Worm (Caenorhabditis elegans) whole organism, L1 larva: ENCODE measurements around the gene Y48A6C.4.

Experiments
- alr-1 ChIP-seq: fragments of 200-800 bp; sonication (Bioruptor generic); optimal IDR thresholded peaks from 2 replicates; lab custom pipeline; 2018; ENCODE audit warnings: borderline replicate concordance, mild to moderate bottlenecking, missing genetic modification characterization, missing compliant biosample characterization
- aly-2 ChIP-seq: fragments of 150-350 bp; optimal IDR thresholded peaks from 2 replicates; lab custom pipeline; 2014; ENCODE audit warnings: missing biosample characterization, missing genetic modification characterization
- dpl-1 ChIP-seq, 3 experiments: fragments of 150-350 bp in 2 of 3; sonication (generic microtip) in 1 of 3; optimal IDR thresholded peaks; 2 replicates each; lab custom pipeline; 2014 to 2017; ENCODE audit warnings: missing biosample characterization in 3 of 3, missing genetic modification characterization in 3 of 3, missing genetic modification reagents in 3 of 3
- dsc-1 ChIP-seq: sonication (generic microtip); optimal IDR thresholded peaks from 2 replicates; lab custom pipeline; 2016; ENCODE audit warnings: mild to moderate bottlenecking, missing genetic modification characterization, missing compliant biosample characterization
- efl-1 ChIP-seq, 4 experiments: fragments of 150-350 bp; optimal IDR thresholded peaks in 3 of 4; peaks in 1 of 4; 1 replicate in 1 of 4; 2 replicates in 3 of 4; lab custom pipeline; 2014; ENCODE audit warnings: missing biosample characterization in 2 of 4, missing genetic modification characterization in 2 of 4, missing genetic modification reagents in 2 of 4
- egl-27 ChIP-seq, 2 experiments: fragments of 150-350 bp in 1 of 2; sonication (generic microtip); optimal IDR thresholded peaks; 3 replicates each; lab custom pipeline; 2017 to 2018; ENCODE audit warnings: missing biosample characterization in 2 of 2, missing genetic modification characterization in 2 of 2, missing genetic modification reagents in 2 of 2
- elt-2 ChIP-seq: sonication (generic microtip); optimal IDR thresholded peaks from 2 replicates; lab custom pipeline; 2016; ENCODE audit warnings: missing genetic modification characterization, mild to moderate bottlenecking, inconsistent platforms, missing compliant biosample characterization, missing genetic modification reagents
- elt-3 ChIP-seq, 6 experiments: fragments of 150-350 bp in 1 of 6; sonication (generic microtip); optimal IDR thresholded peaks; 2 replicates each; lab custom pipeline; 2017 to 2018; ENCODE audit warnings: missing biosample characterization in 6 of 6, missing genetic modification characterization in 6 of 6, inconsistent platforms in 1 of 6
- fkh-4 ChIP-seq: sonication (generic microtip); optimal IDR thresholded peaks from 2 replicates; lab custom pipeline; 2016; ENCODE audit warnings: missing compliant biosample characterization, missing genetic modification characterization, borderline replicate concordance
- fos-1 ChIP-seq: fragments of 150-350 bp; optimal IDR thresholded peaks from 2 replicates; lab custom pipeline; 2014; ENCODE audit warnings: missing biosample characterization, missing genetic modification characterization
- grh-1 ChIP-seq: fragments of 200-800 bp; sonication (Bioruptor generic); IDR thresholded peaks from 2 replicates; pipeline ENCODE4 v1.3.6; 2022; ENCODE audit warnings: missing genetic modification reagents, missing genetic modification characterization, missing compliant biosample characterization
- hlh-4 ChIP-seq: sonication (generic microtip); optimal IDR thresholded peaks from 2 replicates; lab custom pipeline; 2016; ENCODE audit warnings: mild to moderate bottlenecking, missing genetic modification characterization, missing compliant biosample characterization
- hpl-2 ChIP-seq: fragments of 150-350 bp; optimal IDR thresholded peaks from 2 replicates; lab custom pipeline; 2014; ENCODE audit warnings: missing biosample characterization, missing genetic modification reagents, missing genetic modification characterization
- isw-1 ChIP-seq: fragments of 200-800 bp; sonication (Bioruptor generic); IDR thresholded peaks from 2 replicates; pipeline ENCODE4 v1.3.6; 2022; ENCODE audit warnings: missing genetic modification characterization, missing compliant biosample characterization
- lin-35 ChIP-seq, 2 experiments: fragments of 150-350 bp; optimal IDR thresholded peaks; 2 replicates each; lab custom pipeline; 2014; ENCODE audit warnings: missing biosample characterization in 2 of 2, missing genetic modification characterization in 2 of 2, missing genetic modification reagents in 2 of 2
- lir-3 ChIP-seq: sonication (generic microtip); optimal IDR thresholded peaks from 2 replicates; lab custom pipeline; 2016; ENCODE audit warnings: mild to moderate bottlenecking, missing genetic modification characterization, moderate library complexity, missing compliant biosample characterization; ENCODE audit not compliant: poor library complexity
- lsy-2 ChIP-seq, 2 experiments: fragments of 150-350 bp; optimal IDR thresholded peaks; 2 replicates each; lab custom pipeline; 2014; ENCODE audit warnings: missing biosample characterization in 2 of 2, missing genetic modification characterization in 2 of 2
- mep-1 ChIP-seq: fragments of 150-350 bp; optimal IDR thresholded peaks from 2 replicates; lab custom pipeline; 2014; ENCODE audit warnings: missing biosample characterization, missing genetic modification characterization
- nhr-11 ChIP-seq: fragments of 150-350 bp; optimal IDR thresholded peaks from 2 replicates; lab custom pipeline; 2014; ENCODE audit warnings: missing biosample characterization, missing genetic modification characterization
- nhr-19 ChIP-seq: fragments of 200-800 bp; sonication (Bioruptor generic); conservative IDR thresholded peaks from 2 replicates; pipeline ENCODE4 v1.3.6; 2022; ENCODE audit warnings: missing genetic modification characterization, missing compliant biosample characterization
- nhr-237 ChIP-seq: fragments of 150-350 bp; optimal IDR thresholded peaks from 2 replicates; lab custom pipeline; 2014; ENCODE audit warnings: missing biosample characterization, missing genetic modification characterization
- nhr-77 ChIP-seq: fragments of 150-350 bp; optimal IDR thresholded peaks from 2 replicates; lab custom pipeline; 2014; ENCODE audit warnings: missing biosample characterization, missing genetic modification characterization
- nhr-85 ChIP-seq: sonication (generic microtip); peaks from one replicate; lab custom pipeline; 2016; ENCODE audit warnings: missing genetic modification characterization, inconsistent platforms, missing compliant biosample characterization
- nhr-90 ChIP-seq: sonication (generic microtip); optimal IDR thresholded peaks from 2 replicates; lab custom pipeline; 2016; ENCODE audit warnings: mild to moderate bottlenecking, missing genetic modification characterization, missing compliant biosample characterization; ENCODE audit not compliant: poor library complexity
- skn-1 ChIP-seq: fragments of 150-350 bp; optimal IDR thresholded peaks from 2 replicates; lab custom pipeline; 2014; ENCODE audit warnings: missing biosample characterization, missing genetic modification characterization
- sox-4 ChIP-seq: sonication (generic microtip); optimal IDR thresholded peaks from 2 replicates; lab custom pipeline; 2016; ENCODE audit warnings: missing genetic modification characterization, missing compliant biosample characterization
- sup-37 ChIP-seq: fragments of 200-800 bp; sonication (Bioruptor generic); optimal IDR thresholded peaks from 2 replicates; lab custom pipeline; 2018; ENCODE audit warnings: mild to moderate bottlenecking, missing genetic modification characterization, missing compliant biosample characterization
- swsn-7 ChIP-seq: sonication (generic microtip); optimal IDR thresholded peaks from 2 replicates; lab custom pipeline; 2016; ENCODE audit warnings: missing genetic modification characterization, missing compliant biosample characterization
- tbx-2 ChIP-seq: sonication (generic microtip); optimal IDR thresholded peaks from 2 replicates; lab custom pipeline; 2016; ENCODE audit warnings: missing genetic modification characterization, missing compliant biosample characterization
- tlp-1 ChIP-seq: fragments of 150-350 bp; optimal IDR thresholded peaks from 2 replicates; lab custom pipeline; 2014; ENCODE audit warnings: missing biosample characterization, missing genetic modification characterization
- unc-130 ChIP-seq: fragments of 150-350 bp; optimal IDR thresholded peaks from 2 replicates; lab custom pipeline; 2017; ENCODE audit warnings: missing biosample characterization, missing genetic modification characterization, inconsistent platforms
- unc-30 ChIP-seq: sonication (generic microtip); optimal IDR thresholded peaks from 2 replicates; lab custom pipeline; 2017; ENCODE audit warnings: missing biosample characterization, missing genetic modification characterization
- unc-86 ChIP-seq: sonication (generic microtip); optimal IDR thresholded peaks from 2 replicates; lab custom pipeline; 2016; ENCODE audit warnings: missing genetic modification characterization, missing compliant biosample characterization
- ztf-11 ChIP-seq, 2 experiments: sonication (generic microtip); optimal IDR thresholded peaks; 2 replicates each; lab custom pipeline; 2016 to 2017; ENCODE audit warnings: missing genetic modification characterization in 2 of 2, missing biosample characterization in 1 of 2, missing compliant biosample characterization in 1 of 2

The Y48A6C.4 gene

ce11 chrIII:11076743-11077142, 42.9 kb upstream of the Y48A6C.4 start:
- no peak for TF ChIP-seq nhr-237 (tag; lab: Kevin White, UChicago)
- no peak for TF ChIP-seq unc-30 (tag; lab: Kevin White, UChicago)
- TF ChIP-seq mep-1 = no peak
- TF ChIP-seq lin-35 (GFP tag; optimal IDR thresholded peaks at IDR 0.05; lab: Kevin White, UChicago) = no peak
- TF ChIP-seq nhr-19 (GFP tag; lab: Robert Waterston, UW) = no peak
- TF ChIP-seq lir-3 (tag; lab: Kevin White, UChicago) = no peak
- no peak for TF ChIP-seq elt-2 (tag; lab: Kevin White, UChicago)
- TF ChIP-seq tlp-1 = no peak
- no peak for TF ChIP-seq sup-37 (GFP tag; lab: Kevin White, UChicago)
- TF ChIP-seq tbx-2 (tag; lab: Kevin White, UChicago) = no peak
- TF ChIP-seq alr-1 (tag; lab: Kevin White, UChicago) = no peak
- TF ChIP-seq dpl-1 (GFP tag; optimal IDR thresholded peaks at IDR 0.05; lab: Kevin White, UChicago) = no peak
- TF ChIP-seq nhr-11 (tag; lab: Kevin White, UChicago) = no peak
- TF ChIP-seq isw-1 (GFP tag; lab: Robert Waterston, UW) = no peak
- TF ChIP-seq nhr-85 (tag; lab: Kevin White, UChicago) = no peak
- TF ChIP-seq, all 84 proteins: peak for 0

ce11 chrIII:11077404-11077803, 42.2 kb upstream of the Y48A6C.4 start, which contains the start of gene str-246:
Gene str-246 (plus strand): TSS chrIII:11077704.
- TF ChIP-seq dpl-1 (GFP tag; optimal IDR thresholded peaks at IDR 0.05; lab: Kevin White, UChicago) (no peak), fkh-4 (tag; lab: Kevin White, UChicago) (no peak), egl-27 (tag; optimal IDR thresholded peaks at IDR 0.05; lab: Kevin White, UChicago) (no peak), swsn-7 (tag; lab: Kevin White, UChicago) (no peak), dsc-1 (tag; lab: Kevin White, UChicago) (no peak), elt-3 (tag; optimal IDR thresholded peaks at IDR 0.05; lab: Kevin White, UChicago) (no peak), hlh-4 (no peak), nhr-90 (tag; lab: Kevin White, UChicago) (no peak), aly-2 (tag; lab: Kevin White, UChicago) (no peak), grh-1 (GFP tag; lab: Robert Waterston, UW) (no peak), fos-1 (tag; lab: Kevin White, UChicago) (no peak), unc-86 (tag; lab: Kevin White, UChicago) (no peak)

- TF ChIP-seq nhr-77 (tag; lab: Kevin White, UChicago) = no peak
- no peak for TF ChIP-seq ztf-11 (tag; optimal IDR thresholded peaks at IDR 0.05; lab: Kevin White, UChicago)
- no peak for TF ChIP-seq skn-1 (tag; lab: Kevin White, UChicago)
- TF ChIP-seq efl-1 (optimal IDR thresholded peaks at IDR 0.05; lab: Kevin White, UChicago) = no peak
- TF ChIP-seq efl-1 (GFP tag; optimal IDR thresholded peaks at IDR 0.05 in 1 of 2; lab: Kevin White, UChicago) = no peak
- no peak for TF ChIP-seq unc-130
- no peak for TF ChIP-seq swsn-7 (tag; lab: Kevin White, UChicago)
- no peak for TF ChIP-seq lsy-2 (tag; optimal IDR thresholded peaks at IDR 0.05; lab: Kevin White, UChicago)
Measured at ce11 chrIII:11079445-11079844, 40.2 kb upstream of the Y48A6C.4 start, which contains the start of gene W09D6.4. Gene W09D6.4 (plus strand): TSS chrIII:11079745.

ce11 chrIII:11082604-11083003, 37.0 kb upstream of the Y48A6C.4 start:
- no peak for TF ChIP-seq alr-1 (tag; lab: Kevin White, UChicago)
- TF ChIP-seq efl-1 (optimal IDR thresholded peaks at IDR 0.05; lab: Kevin White, UChicago) = no peak
- peak in 1 of 2 experiments; percentile 79 for TF ChIP-seq efl-1 (GFP tag; optimal IDR thresholded peaks at IDR 0.05 in 1 of 2; lab: Kevin White, UChicago)
- TF ChIP-seq elt-2 (tag; lab: Kevin White, UChicago) = no peak
- TF ChIP-seq egl-27 (tag; optimal IDR thresholded peaks at IDR 0.05; lab: Kevin White, UChicago) = no peak
- no peak for TF ChIP-seq hpl-2
- TF ChIP-seq sox-4 = no peak
- no peak for TF ChIP-seq nhr-90 (tag; lab: Kevin White, UChicago)
- TF ChIP-seq nhr-85 (tag; lab: Kevin White, UChicago) = peak; percentile 28
- TF ChIP-seq swsn-7 (tag; lab: Kevin White, UChicago) = no peak
